Fruit fly (Drosophila melanogaster) whole organism, embryonic: Measurements from ENCODE around the gene spirit.

Experiments
- Aef1 ChIP-seq: fragments of 200-800 bp; sonication (Bioruptor generic); IDR thresholded peaks from 3 replicates; pipeline ENCODE4 v1.3.6; 2022; ENCODE audit warnings: missing biosample characterization, missing genetic modification characterization
- Asciz ChIP-seq: fragments of 200-800 bp; sonication (Bioruptor generic); optimal IDR thresholded peaks from 2 replicates; lab custom pipeline; 2017; ENCODE audit warnings: missing biosample characterization, mild to moderate bottlenecking, missing genetic modification characterization, missing genetic modification reagents
- Atf3 ChIP-seq: fragments of 200-800 bp; sonication (Bioruptor generic); optimal IDR thresholded peaks from 3 replicates; lab custom pipeline; 2016; ENCODE audit warnings: missing biosample characterization, missing genetic modification characterization
- B-H1 ChIP-seq: fragments of 200-800 bp; sonication (Bioruptor generic); IDR thresholded peaks from 3 replicates; pipeline ENCODE4 v1.3.6; 2022; ENCODE audit warnings: missing biosample characterization, missing genetic modification characterization
- BEAF-32 ChIP-seq: fragments of 200-800 bp; sonication (Bioruptor generic); optimal IDR thresholded peaks from 3 replicates; lab custom pipeline; 2017; ENCODE audit warnings: missing biosample characterization, missing genetic modification characterization, mild to moderate bottlenecking, moderate library complexity, missing genetic modification reagents
- CG12071 ChIP-seq: fragments of 200-800 bp; sonication (Bioruptor generic); optimal IDR thresholded peaks from 3 replicates; lab custom pipeline; 2018; ENCODE audit warnings: missing biosample characterization, mild to moderate bottlenecking, missing genetic modification characterization
- CG12391 ChIP-seq: fragments of 200-800 bp; sonication (Bioruptor generic); optimal IDR thresholded peaks from 3 replicates; lab custom pipeline; 2018; ENCODE audit warnings: missing biosample characterization, mild to moderate bottlenecking, missing genetic modification characterization, moderate library complexity
- CG13775 ChIP-seq: fragments of 200-800 bp; sonication (Bioruptor generic); optimal IDR thresholded peaks from 3 replicates; lab custom pipeline; 2017; ENCODE audit warnings: missing biosample characterization, mild to moderate bottlenecking, missing genetic modification characterization
- CG15601 ChIP-seq: fragments of 200-800 bp; sonication (Bioruptor generic); optimal IDR thresholded peaks from 3 replicates; lab custom pipeline; 2019; ENCODE audit warnings: missing biosample characterization, mild to moderate bottlenecking, missing genetic modification characterization, moderate library complexity
- CG1602 ChIP-seq: fragments of 200-800 bp; sonication (Bioruptor generic); optimal IDR thresholded peaks from 3 replicates; lab custom pipeline; 2016; ENCODE audit warnings: missing biosample characterization, missing genetic modification characterization
- CG17802 ChIP-seq: fragments of 200-800 bp; sonication (Bioruptor generic); optimal IDR thresholded peaks from 2 replicates; lab custom pipeline; 2018; ENCODE audit warnings: missing biosample characterization, mild to moderate bottlenecking, missing genetic modification characterization, moderate library complexity
- CG17912 ChIP-seq: fragments of 200-800 bp; sonication (Bioruptor generic); optimal IDR thresholded peaks from 2 replicates; lab custom pipeline; 2018; ENCODE audit warnings: missing biosample characterization, mild to moderate bottlenecking, missing genetic modification characterization
- CG2116 ChIP-seq: fragments of 200-800 bp; sonication (Bioruptor generic); optimal IDR thresholded peaks from 3 replicates; lab custom pipeline; 2018; ENCODE audit warnings: missing biosample characterization, mild to moderate bottlenecking, missing genetic modification characterization
- CG2875 ChIP-seq: fragments of 200-800 bp; sonication (Bioruptor generic); optimal IDR thresholded peaks from 2 replicates; lab custom pipeline; 2017; ENCODE audit warnings: missing biosample characterization, mild to moderate bottlenecking, missing genetic modification characterization, missing genetic modification reagents
- CG31224 ChIP-seq: fragments of 200-800 bp; sonication (Bioruptor generic); IDR thresholded peaks from 2 replicates; pipeline ENCODE4 v1.3.6; 2022; ENCODE audit warnings: missing biosample characterization, missing genetic modification characterization
- CG32772 ChIP-seq: fragments of 200-800 bp; sonication (Bioruptor generic); IDR thresholded peaks from 2 replicates; pipeline ENCODE4 v1.3.6; 2022; ENCODE audit warnings: missing biosample characterization, missing genetic modification characterization
- CG34422 ChIP-seq: fragments of 200-800 bp; sonication (Bioruptor generic); IDR thresholded peaks from 3 replicates; pipeline ENCODE4 v1.3.6; 2022; ENCODE audit warnings: missing biosample characterization, missing genetic modification characterization
- CG4820 ChIP-seq: fragments of 200-800 bp; sonication (Bioruptor generic); optimal IDR thresholded peaks from 3 replicates; lab custom pipeline; 2016; ENCODE audit warnings: missing biosample characterization, missing genetic modification characterization
- CG5953 ChIP-seq: fragments of 200-800 bp; sonication (Bioruptor generic); IDR thresholded peaks from 2 replicates; pipeline ENCODE4 v1.3.6; 2022; ENCODE audit warnings: missing biosample characterization, missing genetic modification characterization
- CG8359 ChIP-seq: fragments of 200-800 bp; sonication (Bioruptor generic); optimal IDR thresholded peaks from 2 replicates; lab custom pipeline; 2017; ENCODE audit warnings: missing biosample characterization, mild to moderate bottlenecking, missing genetic modification characterization, borderline replicate concordance
- CG9797 ChIP-seq: fragments of 200-800 bp; sonication (Bioruptor generic); optimal IDR thresholded peaks from 3 replicates; lab custom pipeline; 2018; ENCODE audit warnings: missing biosample characterization, mild to moderate bottlenecking, missing genetic modification characterization
- Ets65A ChIP-seq: fragments of 200-800 bp; sonication (Bioruptor generic); peaks from one replicate; lab custom pipeline; 2016; ENCODE audit warnings: missing biosample characterization, missing genetic modification characterization
- GATAe ChIP-seq: fragments of 200-800 bp; sonication (Bioruptor generic); conservative IDR thresholded peaks from 2 replicates; pipeline ENCODE4 v1.3.6; 2022; ENCODE audit warnings: missing biosample characterization, missing genetic modification characterization
- Gug ChIP-seq: fragments of 200-800 bp; sonication (Bioruptor generic); IDR thresholded peaks from 4 replicates; pipeline ENCODE4 v1.3.6; 2022; ENCODE audit warnings: missing biosample characterization, missing genetic modification characterization
- HmgZ ChIP-seq: fragments of 200-800 bp; sonication (Bioruptor generic); optimal IDR thresholded peaks from 2 replicates; lab custom pipeline; 2018; ENCODE audit warnings: missing biosample characterization, mild to moderate bottlenecking, missing genetic modification characterization
- Hr39 ChIP-seq: fragments of >200 bp; optimal IDR thresholded peaks from 2 replicates; lab custom pipeline; 2017
- Hsf ChIP-seq: fragments of 200-800 bp; sonication (Bioruptor generic); optimal IDR thresholded peaks from 3 replicates; lab custom pipeline; 2016; ENCODE audit warnings: missing biosample characterization, missing genetic modification characterization
- Mad ChIP-seq: fragments of 200-800 bp; sonication (Bioruptor generic); optimal IDR thresholded peaks from 2 replicates; lab custom pipeline; 2016; ENCODE audit warnings: missing biosample characterization, missing genetic modification characterization
- Oaz ChIP-seq: fragments of 200-800 bp; sonication (Bioruptor generic); IDR thresholded peaks from 2 replicates; pipeline ENCODE4 v1.3.6; 2022; ENCODE audit warnings: missing biosample characterization, missing genetic modification characterization
- Optix ChIP-seq: fragments of 200-800 bp; sonication (Bioruptor generic); IDR thresholded peaks from 3 replicates; pipeline ENCODE4 v1.3.6; 2022; ENCODE audit warnings: missing biosample characterization, missing genetic modification characterization
- Ravus ChIP-seq: fragments of 200-800 bp; sonication (Bioruptor generic); IDR thresholded peaks from 2 replicates; pipeline ENCODE4 v1.3.6; 2022; ENCODE audit warnings: missing biosample characterization, missing genetic modification characterization
- Spps ChIP-seq: fragments of 200-800 bp; sonication (Bioruptor generic); optimal IDR thresholded peaks from 2 replicates; lab custom pipeline; 2018; ENCODE audit warnings: missing biosample characterization, mild to moderate bottlenecking, missing genetic modification characterization
- dati ChIP-seq: fragments of 200-800 bp; sonication (Bioruptor generic); IDR thresholded peaks from 2 replicates; pipeline ENCODE4 v1.3.6; 2022; ENCODE audit warnings: missing biosample characterization, missing genetic modification characterization
- dmrt11E ChIP-seq: fragments of 200-800 bp; sonication (Bioruptor generic); optimal IDR thresholded peaks from 3 replicates; lab custom pipeline; 2018; ENCODE audit warnings: missing biosample characterization, mild to moderate bottlenecking, missing genetic modification characterization, moderate library complexity
- fd102C ChIP-seq: fragments of 200-800 bp; sonication (Bioruptor generic); optimal IDR thresholded peaks from 2 replicates; lab custom pipeline; 2018; ENCODE audit warnings: missing biosample characterization, mild to moderate bottlenecking, missing genetic modification characterization, moderate library complexity
- fd96Cb ChIP-seq: fragments of 200-800 bp; sonication (Bioruptor generic); optimal IDR thresholded peaks from 2 replicates; lab custom pipeline; 2018; ENCODE audit warnings: missing biosample characterization, mild to moderate bottlenecking, missing genetic modification characterization, moderate library complexity
- fu2 ChIP-seq: fragments of 200-800 bp; sonication (Bioruptor generic); optimal IDR thresholded peaks from 2 replicates; lab custom pipeline; 2016; ENCODE audit warnings: missing biosample characterization, missing genetic modification characterization
- grn ChIP-seq: fragments of 200-800 bp; sonication (Bioruptor generic); optimal IDR thresholded peaks from 3 replicates; lab custom pipeline; 2017; ENCODE audit warnings: missing biosample characterization, missing genetic modification characterization
- gsb-n ChIP-seq: fragments of 200-800 bp; sonication (Bioruptor generic); optimal IDR thresholded peaks from 3 replicates; lab custom pipeline; 2018; ENCODE audit warnings: missing biosample characterization, mild to moderate bottlenecking, missing genetic modification characterization
- inv ChIP-seq: fragments of 200-800 bp; sonication (Bioruptor generic); IDR thresholded peaks from 2 replicates; pipeline ENCODE4 v1.3.6; 2022; ENCODE audit warnings: missing biosample characterization, missing genetic modification characterization; ENCODE audit not compliant: partially characterized antibody
- jigr1 ChIP-seq: fragments of 200-800 bp; sonication (Bioruptor generic); IDR thresholded peaks from 3 replicates; pipeline ENCODE4 v1.3.6; 2022; ENCODE audit warnings: missing biosample characterization, missing genetic modification characterization
- mam ChIP-seq: fragments of 200-800 bp; sonication (Bioruptor generic); optimal IDR thresholded peaks from 3 replicates; lab custom pipeline; 2016; ENCODE audit warnings: missing biosample characterization, missing genetic modification characterization
- mirr ChIP-seq: fragments of 200-800 bp; sonication (Bioruptor generic); optimal IDR thresholded peaks from 3 replicates; lab custom pipeline; 2018; ENCODE audit warnings: missing biosample characterization, mild to moderate bottlenecking, missing genetic modification characterization
- mld ChIP-seq: fragments of 200-800 bp; sonication (Bioruptor generic); IDR thresholded peaks from 3 replicates; pipeline ENCODE4 v1.3.6; 2022; ENCODE audit warnings: missing biosample characterization, missing genetic modification characterization; ENCODE audit not compliant: partially characterized antibody
- nerfin-1 ChIP-seq: fragments of 200-800 bp; sonication (Bioruptor generic); optimal IDR thresholded peaks from 3 replicates; lab custom pipeline; 2019; ENCODE audit warnings: missing biosample characterization, mild to moderate bottlenecking, missing genetic modification characterization, moderate library complexity
- pho ChIP-seq: fragments of 200-800 bp; sonication (Bioruptor generic); optimal IDR thresholded peaks from 2 replicates; lab custom pipeline; 2016; ENCODE audit warnings: missing biosample characterization, missing genetic modification characterization
- shn ChIP-seq: fragments of 200-800 bp; sonication (Bioruptor generic); optimal IDR thresholded peaks from 3 replicates; lab custom pipeline; 2016; ENCODE audit warnings: missing biosample characterization, missing genetic modification characterization
- sug ChIP-seq: fragments of 200-800 bp; optimal IDR thresholded peaks from 2 replicates; lab custom pipeline; 2019; ENCODE audit warnings: missing biosample characterization, mild to moderate bottlenecking, missing genetic modification characterization, moderate library complexity
- zen2 ChIP-seq: fragments of 200-800 bp; sonication (Bioruptor generic); IDR thresholded peaks from 3 replicates; pipeline ENCODE4 v1.3.6; 2022; ENCODE audit warnings: missing biosample characterization, missing genetic modification characterization; ENCODE audit not compliant: partially characterized antibody

The spirit gene

dm6 chrX:8561404-8562397, 11.7 kb downstream of the spirit start (continued):
- peak; percentile 58 for TF ChIP-seq BEAF-32
- TF ChIP-seq dmrt11E (tag; lab: Kevin White, UChicago): no peak
- no peak for TF ChIP-seq Spps (tag; lab: Kevin White, UChicago)
- TF ChIP-seq CG31224: no peak
- peak; percentile 15 for TF ChIP-seq pho (GFP tag; lab: Kevin White, UChicago)
- no peak for TF ChIP-seq fd96Cb (tag; lab: Kevin White, UChicago)
- TF ChIP-seq Ravus (GFP tag; lab: Robert Waterston, UW): no peak
- no peak for TF ChIP-seq GATAe (GFP tag; lab: Robert Waterston, UW)
- no peak for TF ChIP-seq fd102C (GFP tag; lab: Kevin White, UChicago)
- TF ChIP-seq zen2: no peak
- no peak for TF ChIP-seq nerfin-1 (tag; lab: Kevin White, UChicago)
- peak; percentile 35 for TF ChIP-seq mam (GFP tag; lab: Kevin White, UChicago)
- peak; percentile 41 for TF ChIP-seq CG4820
- TF ChIP-seq CG15601 (tag; lab: Kevin White, UChicago): no peak
- no peak for TF ChIP-seq Gug (GFP tag; lab: Robert Waterston, UW)
- no peak for TF ChIP-seq CG8359
- TF ChIP-seq Oaz (GFP tag; lab: Robert Waterston, UW): no peak
- no peak for TF ChIP-seq CG32772 (GFP tag; lab: Robert Waterston, UW)
- no peak for TF ChIP-seq CG17912 (GFP tag; lab: Kevin White, UChicago)
- peak; percentile 33 for TF ChIP-seq sug (tag; lab: Kevin White, UChicago)
- no peak for TF ChIP-seq CG17802 (tag; lab: Kevin White, UChicago)
- no peak for TF ChIP-seq Aef1 (GFP tag; lab: Robert Waterston, UW)
- TF ChIP-seq jigr1 (GFP tag; lab: Robert Waterston, UW): no peak
- TF ChIP-seq CG9797 (GFP tag; lab: Kevin White, UChicago): peak; percentile 20
- TF ChIP-seq dati (GFP tag; lab: Robert Waterston, UW): no peak
- no peak for TF ChIP-seq CG13775 (GFP tag; lab: Kevin White, UChicago)
- TF ChIP-seq CG5953 (GFP tag; lab: Robert Waterston, UW): no peak
- no peak for TF ChIP-seq gsb-n (tag; lab: Kevin White, UChicago)
- no peak for TF ChIP-seq Mad (GFP tag; lab: Kevin White, UChicago)
- TF ChIP-seq Hsf (GFP tag; lab: Kevin White, UChicago): peak; percentile 49
- no peak for TF ChIP-seq CG1602 (GFP tag; lab: Kevin White, UChicago)
- TF ChIP-seq Optix (GFP tag; lab: Robert Waterston, UW): no peak
- peak; percentile 56 for TF ChIP-seq CG2116
- TF ChIP-seq Asciz: no peak
- peak; percentile 30; the same call in 1 of the 2 replicates for TF ChIP-seq inv (GFP tag; lab: Robert Waterston, UW)
- peak; percentile 5 for TF ChIP-seq CG2875
- TF ChIP-seq CG12391 (tag; lab: Kevin White, UChicago): peak; percentile 39
- no peak for TF ChIP-seq grn (GFP tag; lab: Kevin White, UChicago)
- no peak for TF ChIP-seq Atf3 (GFP tag; lab: Kevin White, UChicago)
- TF ChIP-seq Ets65A: peak; percentile 21
- peak; percentile 25 for TF ChIP-seq shn (GFP tag; lab: Kevin White, UChicago)
- TF ChIP-seq mirr (GFP tag; lab: Kevin White, UChicago): peak; percentile 50
- TF ChIP-seq Hr39: no peak
- peak; percentile 66; the same call in 1 of the 3 replicates for TF ChIP-seq CG34422
- peak; percentile 59; the same call in 1 of the 3 replicates for TF ChIP-seq mld (GFP tag; lab: Robert Waterston, UW)
- TF ChIP-seq HmgZ (tag; lab: Kevin White, UChicago): peak; percentile 12
- peak; percentile 4 for TF ChIP-seq fu2
- no peak for TF ChIP-seq B-H1 (GFP tag; lab: Robert Waterston, UW)
- peak; percentile 34 for TF ChIP-seq CG12071 (GFP tag; lab: Kevin White, UChicago)
